Worm (Caenorhabditis elegans): Measurements from ENCODE around the gene memi-1.
A peak's percentile ranks its signal among the peaks of the same experiment; 100 is the strongest.

The memi-1 gene

ce11 chrIV:4799114-4799513, 38.9 kb upstream of the memi-1 start, which contains the start of gene eor-1 (continued):
- TF ChIP-seq attf-5 (GFP tag; optimal IDR thresholded peaks at IDR 0.05) (peak; percentile 40), F33H1.4 (GFP tag; IDR thresholded peaks at IDR 0.05) (no peak), dox-1 (GFP tag; IDR thresholded peaks at IDR 0.05) (no peak), T26A5.8 (tag; optimal IDR thresholded peaks at IDR 0.05) (no peak), F39B2.1 (GFP tag; IDR thresholded peaks at IDR 0.05) (no peak)

- TF ChIP-seq hmg-1.2 (GFP tag; IDR thresholded peaks at IDR 0.05) (0 out of 2 replicates have a peak, but pooled peaks have one; percentile 9), ccch-3 (GFP tag; optimal IDR thresholded peaks at IDR 0.05) (no peak)
Observed at ce11 chrIV:4795111-4795510, 34.9 kb upstream of the memi-1 start.

- TF ChIP-seq ztf-28 (GFP tag; IDR thresholded peaks at IDR 0.05) = no peak
- no peak for TF ChIP-seq aptf-2 (GFP tag; conservative IDR thresholded peaks at IDR 0.05)
- no peak for TF ChIP-seq die-1 (tag; optimal IDR thresholded peaks at IDR 0.05)
- no peak for TF ChIP-seq ztf-6 (GFP tag; IDR thresholded peaks at IDR 0.05)
- TF ChIP-seq B0019.2 (GFP tag; conservative IDR thresholded peaks at IDR 0.05) = no peak
- no peak for TF ChIP-seq ceh-100 (GFP tag; IDR thresholded peaks at IDR 0.05)
- no peak for TF ChIP-seq zim-3 (tag; optimal IDR thresholded peaks at IDR 0.05)
- TF ChIP-seq let-607 (tag; optimal IDR thresholded peaks at IDR 0.05) = no peak
- TF ChIP-seq sptf-2 (GFP tag; optimal IDR thresholded peaks at IDR 0.05) = no peak
- no peak for TF ChIP-seq B0336.3 (GFP tag; IDR thresholded peaks at IDR 0.05)
- no peak for TF ChIP-seq attf-3 (GFP tag; conservative IDR thresholded peaks at IDR 0.05)
- TF ChIP-seq ceh-40 (GFP tag; IDR thresholded peaks at IDR 0.05) = no peak
- no peak for TF ChIP-seq ets-4 (GFP tag; optimal IDR thresholded peaks at IDR 0.05)
- TF ChIP-seq K12H6.12 (tag; optimal IDR thresholded peaks at IDR 0.05) = no peak
- no peak for TF ChIP-seq mel-28 (tag; optimal IDR thresholded peaks at IDR 0.05; ENCODE audit: borderline replicate concordance)
- TF ChIP-seq nfyb-1 (GFP tag; IDR thresholded peaks at IDR 0.05) = no peak
- TF ChIP-seq ztf-25 (GFP tag; IDR thresholded peaks at IDR 0.05) = no peak
- TF ChIP-seq ccch-3 (GFP tag; optimal IDR thresholded peaks at IDR 0.05) = no peak
- no peak for TF ChIP-seq nhr-120 (GFP tag; IDR thresholded peaks at IDR 0.05)
- no peak for TF ChIP-seq nhr-179 (tag; optimal IDR thresholded peaks at IDR 0.05)
Observed at ce11 chrIV:4789445-4789844, 29.2 kb upstream of the memi-1 start, which contains the start of gene R11E3.1. R11E3.1 (plus strand) TSS chrIV:4789745.

- TF ChIP-seq bed-1 (GFP tag; IDR thresholded peaks at IDR 0.05) = no peak
- peak; percentile 45 for TF ChIP-seq lin-40 (tag; optimal IDR thresholded peaks at IDR 0.05)
- TF ChIP-seq zfh-2 (GFP tag; conservative IDR thresholded peaks at IDR 0.05) = no peak
- no peak for TF ChIP-seq nhr-179 (tag; optimal IDR thresholded peaks at IDR 0.05)
- TF ChIP-seq B0019.2 (GFP tag; conservative IDR thresholded peaks at IDR 0.05) = no peak
- TF ChIP-seq F49E8.2 (tag; optimal IDR thresholded peaks at IDR 0.05; ENCODE audit: insufficient read depth) = no peak
- TF ChIP-seq pha-4 (tag; optimal IDR thresholded peaks at IDR 0.05) = peak; percentile 56
- no peak for TF ChIP-seq unc-130 (GFP tag; optimal IDR thresholded peaks at IDR 0.05)
- no peak for TF ChIP-seq snpc-1.3 (tag; optimal IDR thresholded peaks at IDR 0.05; ENCODE audit: insufficient read depth)
- TF ChIP-seq ztf-25 (GFP tag; IDR thresholded peaks at IDR 0.05) = no peak
- no peak for TF ChIP-seq ceh-58 (GFP tag; IDR thresholded peaks at IDR 0.05)
- no peak for TF ChIP-seq mcd-1 (GFP tag; IDR thresholded peaks at IDR 0.05)
- TF ChIP-seq ceh-79 (tag; optimal IDR thresholded peaks at IDR 0.05) = no peak
- TF ChIP-seq rpc-1 (optimal IDR thresholded peaks at IDR 0.05) = no peak
- no peak for TF ChIP-seq rpc-1 (tag; optimal IDR thresholded peaks at IDR 0.05)
- peak; percentile 38 for TF ChIP-seq attf-5 (GFP tag; optimal IDR thresholded peaks at IDR 0.05)
- no peak for TF ChIP-seq mes-4 (tag; optimal IDR thresholded peaks at IDR 0.05)
- peak; percentile 80 for TF ChIP-seq nhr-80 (tag; optimal IDR thresholded peaks at IDR 0.05)
- TF ChIP-seq hrde-1 (tag; optimal IDR thresholded peaks at IDR 0.05; ENCODE audit: borderline replicate concordance) = no peak
- TF ChIP-seq sea-2 (GFP tag; IDR thresholded peaks at IDR 0.05) = no peak
- TF ChIP-seq hmg-1.2 (GFP tag; IDR thresholded peaks at IDR 0.05) = peak; percentile 45; the same call in 1 of the 2 replicates
- TF ChIP-seq B0336.3 (GFP tag; IDR thresholded peaks at IDR 0.05) = no peak
- no peak for TF ChIP-seq dpl-1 (GFP tag; optimal IDR thresholded peaks at IDR 0.05)
- TF ChIP-seq K12H6.12 (tag; optimal IDR thresholded peaks at IDR 0.05) = no peak
Observed at ce11 chrIV:4788332-4788731, 28.1 kb upstream of the memi-1 start, which contains the start of gene nhr-104. nhr-104 (minus strand) TSS chrIV:4788692.

Data from whole organism, young adult.